Fruit fly (Drosophila melanogaster): ENCODE measurements around the gene asun.
A peak's percentile ranks its signal among the peaks of the same experiment; 100 is the strongest.

The asun gene

dm6 chr3R:16266712-16267111 lies 2.6 kb downstream of the asun start, which contains the start of gene Mst89B:
TSS of gene Mst89B (plus strand) at chr3R:16267012.
- TF ChIP-seq CG13204 (GFP tag; optimal IDR thresholded peaks at IDR 0.05) (no peak), CG15710 (tag; optimal IDR thresholded peaks at IDR 0.05) (no peak), CG4496 (GFP tag; IDR thresholded peaks at IDR 0.05) (no peak), Pif1B (GFP tag; optimal IDR thresholded peaks at IDR 0.05) (no peak), Pif1A (GFP tag; optimal IDR thresholded peaks at IDR 0.05) (no peak), D1 (tag; optimal IDR thresholded peaks at IDR 0.05) (no peak), gl (tag; optimal IDR thresholded peaks at IDR 0.05) (no peak), CG10348 (GFP tag; IDR thresholded peaks at IDR 0.05) (no peak), CG14655 (GFP tag; optimal IDR thresholded peaks at IDR 0.05) (no peak), Ets98B (GFP tag; IDR thresholded peaks at IDR 0.05) (no peak), CG8301 (tag; optimal IDR thresholded peaks at IDR 0.05) (no peak), CG32121 (GFP tag; IDR thresholded peaks at IDR 0.05) (no peak), fd96Ca (GFP tag; IDR thresholded peaks at IDR 0.05) (no peak)

- TF ChIP-seq fd96Ca (GFP tag; IDR thresholded peaks at IDR 0.05): no peak
- no peak for TF ChIP-seq CG10348 (GFP tag; IDR thresholded peaks at IDR 0.05)
- no peak for TF ChIP-seq CG14655 (GFP tag; optimal IDR thresholded peaks at IDR 0.05)
- no peak for TF ChIP-seq CG4496 (GFP tag; IDR thresholded peaks at IDR 0.05)
- no peak for TF ChIP-seq Snoo (tag; optimal IDR thresholded peaks at IDR 0.05)
Observed at dm6 chr3R:16272185-16272584, 8.1 kb downstream of the asun start, which contains the start of the genes Mat89Ba and gish. TSS of gene Mat89Ba (minus strand) at chr3R:16272415. TSS of gene gish (plus strand) at chr3R:16272452.

- no peak for TF ChIP-seq EcR (GFP tag; optimal IDR thresholded peaks at IDR 0.05)
- TF ChIP-seq CG4496 (GFP tag; IDR thresholded peaks at IDR 0.05): no peak
- TF ChIP-seq CG34367 (tag; optimal IDR thresholded peaks at IDR 0.05): no peak
- no peak for TF ChIP-seq CG9948 (tag; optimal IDR thresholded peaks at IDR 0.05)
- TF ChIP-seq CG15710 (tag; optimal IDR thresholded peaks at IDR 0.05): no peak
- TF ChIP-seq CG13204 (GFP tag; optimal IDR thresholded peaks at IDR 0.05): no peak
- TF ChIP-seq rn (GFP tag; IDR thresholded peaks at IDR 0.05): no peak
- TF ChIP-seq Pif1B (GFP tag; optimal IDR thresholded peaks at IDR 0.05): no peak
- no peak for TF ChIP-seq CG32121 (GFP tag; IDR thresholded peaks at IDR 0.05)
- no peak for TF ChIP-seq CG10348 (GFP tag; IDR thresholded peaks at IDR 0.05)
- no peak for TF ChIP-seq CG17806 (tag; optimal IDR thresholded peaks at IDR 0.05)
- TF ChIP-seq CG8301 (tag; optimal IDR thresholded peaks at IDR 0.05): no peak
Observed at dm6 chr3R:16272754-16273502, 8.9 kb downstream of the asun start.

dm6 chr3R:16273503-16274131 lies 9.5 kb downstream of the asun start:
- TF ChIP-seq EcR (GFP tag; optimal IDR thresholded peaks at IDR 0.05): no peak
- no peak for TF ChIP-seq Pif1B (GFP tag; optimal IDR thresholded peaks at IDR 0.05)
- TF ChIP-seq Snoo (tag; optimal IDR thresholded peaks at IDR 0.05): no peak
- no peak for TF ChIP-seq rn (GFP tag; IDR thresholded peaks at IDR 0.05)
- TF ChIP-seq Ets98B (GFP tag; IDR thresholded peaks at IDR 0.05): no peak
- no peak for TF ChIP-seq CG8159 (tag; optimal IDR thresholded peaks at IDR 0.05)
- no peak for TF ChIP-seq CG4496 (GFP tag; IDR thresholded peaks at IDR 0.05)
- TF ChIP-seq Pif1A (GFP tag; optimal IDR thresholded peaks at IDR 0.05): no peak
- TF ChIP-seq CG13204 (GFP tag; optimal IDR thresholded peaks at IDR 0.05): no peak
- no peak for TF ChIP-seq CG9948 (tag; optimal IDR thresholded peaks at IDR 0.05)
- TF ChIP-seq gl (tag; optimal IDR thresholded peaks at IDR 0.05): no peak
- TF ChIP-seq CG17806 (tag; optimal IDR thresholded peaks at IDR 0.05): no peak
- TF ChIP-seq CG10348 (GFP tag; IDR thresholded peaks at IDR 0.05): no peak

- TF ChIP-seq fd96Ca (GFP tag; IDR thresholded peaks at IDR 0.05) (peak; percentile 40; the same call in 1 of the 3 replicates), rn (GFP tag; IDR thresholded peaks at IDR 0.05) (no peak), CG13204 (GFP tag; optimal IDR thresholded peaks at IDR 0.05) (no peak), CG8159 (tag; optimal IDR thresholded peaks at IDR 0.05) (no peak), Ets98B (GFP tag; IDR thresholded peaks at IDR 0.05) (no peak; the same call in 1 of the 2 replicates), CG15710 (tag; optimal IDR thresholded peaks at IDR 0.05) (no peak), CG12605 (GFP tag; IDR thresholded peaks at IDR 0.05) (no peak), Pif1A (GFP tag; optimal IDR thresholded peaks at IDR 0.05) (no peak), EcR (GFP tag; optimal IDR thresholded peaks at IDR 0.05) (peak; percentile 62), CG9948 (tag; optimal IDR thresholded peaks at IDR 0.05) (no peak), CG4496 (GFP tag; IDR thresholded peaks at IDR 0.05) (peak; percentile 20; the same call in 1 of the 3 replicates), CG8301 (tag; optimal IDR thresholded peaks at IDR 0.05) (no peak)
Observed at dm6 chr3R:16274534-16274933, 10.5 kb downstream of the asun start.

DNA sequence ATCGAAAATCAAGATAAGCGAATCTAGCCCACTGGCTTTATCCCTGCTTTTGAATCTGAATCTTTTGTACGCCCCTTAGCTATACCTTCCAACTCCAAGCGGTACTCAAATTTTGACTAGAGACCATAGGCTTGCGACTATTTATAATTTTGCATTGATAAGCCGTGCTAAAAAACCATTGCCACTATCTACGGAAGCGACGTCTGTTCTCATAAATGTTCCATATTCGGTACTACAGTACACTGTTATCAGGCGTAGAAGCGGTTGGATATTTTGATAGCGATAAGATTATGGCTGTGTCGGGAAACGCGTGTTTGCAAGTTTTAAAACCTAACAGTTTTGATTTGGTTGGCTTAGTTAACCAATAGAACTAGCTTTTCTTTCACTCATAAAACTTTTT lies 11.3 kb downstream of the asun start:
- TF ChIP-seq CG8301 (tag; optimal IDR thresholded peaks at IDR 0.05): no peak
- no peak for TF ChIP-seq CG9948 (tag; optimal IDR thresholded peaks at IDR 0.05)
- no peak for TF ChIP-seq fd96Ca (GFP tag; IDR thresholded peaks at IDR 0.05)
- TF ChIP-seq CG10348 (GFP tag; IDR thresholded peaks at IDR 0.05): no peak
- no peak for TF ChIP-seq CG34367 (tag; optimal IDR thresholded peaks at IDR 0.05)
- no peak for TF ChIP-seq CG13204 (GFP tag; optimal IDR thresholded peaks at IDR 0.05)
- TF ChIP-seq Pif1A (GFP tag; optimal IDR thresholded peaks at IDR 0.05): no peak
- no peak for TF ChIP-seq rn (GFP tag; IDR thresholded peaks at IDR 0.05)

Data from whole organism, pupa.